5 fruit fly cellular contexts compared by ENCODE assay signal in the genomic region with DNA sequence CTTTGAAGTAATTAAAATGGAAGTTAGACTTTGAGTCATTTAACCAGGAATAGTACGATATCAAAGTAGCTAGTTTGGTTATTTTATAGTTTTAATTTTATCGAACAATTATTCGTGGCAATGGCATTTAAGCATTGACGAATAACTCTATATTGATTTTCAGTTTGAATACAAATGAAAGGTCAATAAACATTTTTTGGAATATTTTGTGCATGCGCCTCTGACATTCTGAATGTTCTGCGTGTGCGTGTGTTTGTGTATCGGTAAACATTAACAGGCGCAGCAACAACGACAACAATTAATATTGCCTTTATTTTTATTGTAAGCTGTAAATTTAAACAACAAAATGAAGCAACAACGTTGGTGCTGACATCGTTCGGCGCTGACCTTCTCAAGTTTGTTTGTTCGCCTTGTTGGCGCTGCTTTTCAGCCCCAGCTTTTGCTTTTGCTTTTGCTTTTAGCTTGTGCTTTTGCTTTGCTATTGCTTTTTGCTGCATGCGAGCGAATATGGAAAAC.
A peak's percentile ranks its signal among the peaks of the same experiment; 100 is the strongest.
TF ChIP-seq lines count a peak whose summit lies in the region.

No protein-coding gene starts in this region.

- no peak for TF ChIP-seq CTCF in whole organism, embryonic (GFP tag; optimal IDR thresholded peaks at IDR 0.05; lab: Kevin White, UChicago)

TF ChIP-seq in whole organism, adult, 20 proteins besides CTCF, POLR2A, EP300 and RAD21:
- peak; percentile 8 for TF ChIP-seq Crg-1 (GFP tag; optimal IDR thresholded peaks at IDR 0.05; lab: Kevin White, UChicago)
- no peak for TF ChIP-seq CG11617 (GFP tag; optimal IDR thresholded peaks at IDR 0.05; lab: Kevin White, UChicago)
- TF ChIP-seq pad (GFP tag; optimal IDR thresholded peaks at IDR 0.05; lab: Kevin White, UChicago): no peak
- no peak for TF ChIP-seq Mnt (GFP tag; optimal IDR thresholded peaks at IDR 0.05; lab: Kevin White, UChicago)
- no peak for TF ChIP-seq CG1620 (GFP tag; optimal IDR thresholded peaks at IDR 0.05; lab: Kevin White, UChicago)

TF ChIP-seq in whole organism, embryonic, 481 proteins besides CTCF, POLR2A, EP300 and RAD21 (continues in another document):
- TF ChIP-seq Neu2 (GFP tag; optimal IDR thresholded peaks at IDR 0.05; lab: Kevin White, UChicago; ENCODE audit: borderline replicate concordance) (no peak), tna (GFP tag; IDR thresholded peaks at IDR 0.05; lab: Robert Waterston, UW; ENCODE audit: partially characterized antibody) (no peak), tap (tag; optimal IDR thresholded peaks at IDR 0.05; lab: Kevin White, UChicago) (peak; percentile 21), br (optimal IDR thresholded peaks at IDR 0.05; lab: Kevin White, UChicago) (no peak), tgo (GFP tag; IDR thresholded peaks at IDR 0.05; lab: Robert Waterston, UW) (no peak), CG12942 (GFP tag; optimal IDR thresholded peaks at IDR 0.05; lab: Kevin White, UChicago) (no peak), Poxn (GFP tag; IDR thresholded peaks at IDR 0.05; lab: Robert Waterston, UW) (no peak), btn (GFP tag; optimal IDR thresholded peaks at IDR 0.05; lab: Kevin White, UChicago) (no peak), Ssrp (tag; optimal IDR thresholded peaks at IDR 0.05; lab: Kevin White, UChicago) (no peak), CG2889 (GFP tag; IDR thresholded peaks at IDR 0.05; lab: Robert Waterston, UW) (no peak), Adf1 (GFP tag; IDR thresholded peaks at IDR 0.05; lab: Robert Waterston, UW) (peak; percentile 13), CG17802 (tag; optimal IDR thresholded peaks at IDR 0.05; lab: Kevin White, UChicago) (no peak), gcm (GFP tag; optimal IDR thresholded peaks at IDR 0.05; lab: Kevin White, UChicago) (peak; percentile 10), CG13624 (GFP tag; optimal IDR thresholded peaks at IDR 0.05; lab: Kevin White, UChicago) (no peak), CG11398 (GFP tag; optimal IDR thresholded peaks at IDR 0.05; lab: Kevin White, UChicago) (peak; percentile 48), dysf (GFP tag; IDR thresholded peaks at IDR 0.05; lab: Robert Waterston, UW) (no peak; the same call in 2 of the 3 replicates), CG12659 (GFP tag; optimal IDR thresholded peaks at IDR 0.05; lab: Kevin White, UChicago) (peak; percentile 49), CG7786 (GFP tag; optimal IDR thresholded peaks at IDR 0.05; lab: Kevin White, UChicago) (no peak), gce (GFP tag; IDR thresholded peaks at IDR 0.05; lab: Robert Waterston, UW) (no peak), fd96Cb (tag; optimal IDR thresholded peaks at IDR 0.05; lab: Kevin White, UChicago) (no peak)

TF ChIP-seq in whole organism, prepupa, 60 proteins besides CTCF, POLR2A, EP300 and RAD21 (continues in another document):
- TF ChIP-seq CG34406 (GFP tag; optimal IDR thresholded peaks at IDR 0.05; lab: Kevin White, UChicago) (peak; percentile 88), eg (GFP tag; IDR thresholded peaks at IDR 0.05; lab: Robert Waterston, UW) (no peak), lz (GFP tag; optimal IDR thresholded peaks at IDR 0.05; lab: Kevin White, UChicago) (peak; percentile 71), Eip93F (GFP tag; optimal IDR thresholded peaks at IDR 0.05; lab: Kevin White, UChicago) (no peak), CG8319 (GFP tag; optimal IDR thresholded peaks at IDR 0.05; lab: Kevin White, UChicago) (peak; percentile 60), Met (GFP tag; optimal IDR thresholded peaks at IDR 0.05; lab: Kevin White, UChicago) (peak; percentile 62), dsx (GFP tag; optimal IDR thresholded peaks at IDR 0.05; lab: Kevin White, UChicago; ENCODE audit: poor library complexity, severe bottlenecking) (peak; percentile 68), CG3032 (tag; optimal IDR thresholded peaks at IDR 0.05; lab: Kevin White, UChicago) (peak; percentile 73), OdsH (GFP tag; optimal IDR thresholded peaks at IDR 0.05; lab: Kevin White, UChicago) (peak; percentile 77), Hr38 (GFP tag; optimal IDR thresholded peaks at IDR 0.05; lab: Kevin White, UChicago) (no peak), Ets21C (GFP tag; optimal IDR thresholded peaks at IDR 0.05; lab: Kevin White, UChicago) (peak; percentile 70), Sox15 (GFP tag; optimal IDR thresholded peaks at IDR 0.05; lab: Kevin White, UChicago) (peak; percentile 77), dac (GFP tag; optimal IDR thresholded peaks at IDR 0.05; lab: Kevin White, UChicago) (no peak), CG9139 (GFP tag; optimal IDR thresholded peaks at IDR 0.05; lab: Kevin White, UChicago) (peak; percentile 53), spab (GFP tag; optimal IDR thresholded peaks at IDR 0.05; lab: Kevin White, UChicago) (peak; percentile 81), CG6276 (GFP tag; optimal IDR thresholded peaks at IDR 0.05; lab: Kevin White, UChicago) (no peak), CG10631 (GFP tag; optimal IDR thresholded peaks at IDR 0.05; lab: Kevin White, UChicago) (peak; percentile 73), CG4318 (GFP tag; optimal IDR thresholded peaks at IDR 0.05; lab: Kevin White, UChicago) (no peak), Hr39 (GFP tag; optimal IDR thresholded peaks at IDR 0.05; lab: Kevin White, UChicago) (peak; percentile 82), fkh (GFP tag; optimal IDR thresholded peaks at IDR 0.05; lab: Kevin White, UChicago) (peak; percentile 87), CG8632 (GFP tag; optimal IDR thresholded peaks at IDR 0.05; lab: Kevin White, UChicago) (peak; percentile 86)

TF ChIP-seq in whole organism, pupa, 21 proteins besides CTCF, POLR2A, EP300 and RAD21:
- TF ChIP-seq CG15710 (tag; optimal IDR thresholded peaks at IDR 0.05; lab: Kevin White, UChicago) (peak; percentile 86), CG10348 (GFP tag; IDR thresholded peaks at IDR 0.05; lab: Robert Waterston, UW) (no peak), Ets98B (GFP tag; IDR thresholded peaks at IDR 0.05; lab: Robert Waterston, UW) (no peak), D1 (tag; optimal IDR thresholded peaks at IDR 0.05; lab: Kevin White, UChicago) (no peak), CG34367 (tag; optimal IDR thresholded peaks at IDR 0.05; lab: Kevin White, UChicago) (peak; percentile 67), CG8301 (tag; optimal IDR thresholded peaks at IDR 0.05; lab: Kevin White, UChicago) (no peak), fd96Ca (GFP tag; IDR thresholded peaks at IDR 0.05; lab: Robert Waterston, UW) (no peak), CG14655 (GFP tag; optimal IDR thresholded peaks at IDR 0.05; lab: Kevin White, UChicago) (no peak), CG4496 (GFP tag; IDR thresholded peaks at IDR 0.05; lab: Robert Waterston, UW) (no peak), CG9948 (tag; optimal IDR thresholded peaks at IDR 0.05; lab: Kevin White, UChicago) (peak; percentile 69), CG12605 (GFP tag; IDR thresholded peaks at IDR 0.05; lab: Robert Waterston, UW) (no peak), EcR (GFP tag; optimal IDR thresholded peaks at IDR 0.05; lab: Kevin White, UChicago) (peak; percentile 78), CG17806 (tag; optimal IDR thresholded peaks at IDR 0.05; lab: Kevin White, UChicago) (peak; percentile 74), gl (tag; optimal IDR thresholded peaks at IDR 0.05; lab: Kevin White, UChicago) (peak; percentile 32), CG32121 (GFP tag; IDR thresholded peaks at IDR 0.05; lab: Robert Waterston, UW) (no peak), Pif1B (GFP tag; optimal IDR thresholded peaks at IDR 0.05; lab: Kevin White, UChicago) (peak; percentile 63), Pif1A (GFP tag; optimal IDR thresholded peaks at IDR 0.05; lab: Kevin White, UChicago) (peak; percentile 82), CG8159 (tag; optimal IDR thresholded peaks at IDR 0.05; lab: Kevin White, UChicago) (peak; percentile 86), Snoo (tag; optimal IDR thresholded peaks at IDR 0.05; lab: Kevin White, UChicago) (peak; percentile 76), CG13204 (GFP tag; optimal IDR thresholded peaks at IDR 0.05; lab: Kevin White, UChicago) (peak; percentile 68)

TF ChIP-seq in whole organism, wandering third instar larva, 38 proteins besides CTCF, POLR2A, EP300 and RAD21 (continues in another document):
- TF ChIP-seq Hnf4 (GFP tag; optimal IDR thresholded peaks at IDR 0.05; lab: Kevin White, UChicago) (peak; percentile 26), sage (GFP tag; optimal IDR thresholded peaks at IDR 0.05; lab: Kevin White, UChicago) (no peak), Vsx2 (GFP tag; optimal IDR thresholded peaks at IDR 0.05; lab: Kevin White, UChicago; ENCODE audit: partially characterized antibody) (no peak), HLH106 (tag; optimal IDR thresholded peaks at IDR 0.05; lab: Kevin White, UChicago) (peak; percentile 55), Hr83 (GFP tag; optimal IDR thresholded peaks at IDR 0.05; lab: Kevin White, UChicago; ENCODE audit: poor library complexity, severe bottlenecking) (no peak), pan (optimal IDR thresholded peaks at IDR 0.05; lab: Kevin White, UChicago) (no peak), GATAd (GFP tag; optimal IDR thresholded peaks at IDR 0.05; lab: Kevin White, UChicago) (no peak), CG9705 (GFP tag; optimal IDR thresholded peaks at IDR 0.05; lab: Kevin White, UChicago) (no peak), fru (GFP tag; optimal IDR thresholded peaks at IDR 0.05; lab: Kevin White, UChicago) (peak; percentile 53), dmrt93B (GFP tag; optimal IDR thresholded peaks at IDR 0.05; lab: Kevin White, UChicago) (peak; percentile 48), usp (GFP tag; optimal IDR thresholded peaks at IDR 0.05; lab: Kevin White, UChicago) (no peak), Abd-B (GFP tag; optimal IDR thresholded peaks at IDR 0.05; lab: Kevin White, UChicago) (no peak), psq (GFP tag; optimal IDR thresholded peaks at IDR 0.05; lab: Kevin White, UChicago) (peak; percentile 61), brk (GFP tag; optimal IDR thresholded peaks at IDR 0.05; lab: Kevin White, UChicago) (peak; percentile 49), CG32264 (GFP tag; optimal IDR thresholded peaks at IDR 0.05; lab: Kevin White, UChicago) (no peak), foxo (GFP tag; optimal IDR thresholded peaks at IDR 0.05; lab: Kevin White, UChicago) (peak in 1 of 2 experiments; percentile 53), tai (GFP tag; optimal IDR thresholded peaks at IDR 0.05; lab: Kevin White, UChicago) (peak; percentile 71), dl (GFP tag; optimal IDR thresholded peaks at IDR 0.05; lab: Kevin White, UChicago; ENCODE audit: insufficient read depth in 1 of 2, partially characterized antibody in 2 of 2) (no peak), jim (GFP tag; optimal IDR thresholded peaks at IDR 0.05; lab: Kevin White, UChicago) (no peak), Dfd (GFP tag; optimal IDR thresholded peaks at IDR 0.05; lab: Kevin White, UChicago) (no peak), woc (GFP tag; optimal IDR thresholded peaks at IDR 0.05; lab: Kevin White, UChicago) (peak; percentile 26), dsf (GFP tag; optimal IDR thresholded peaks at IDR 0.05; lab: Kevin White, UChicago; ENCODE audit: borderline replicate concordance) (no peak), Jra (GFP tag; optimal IDR thresholded peaks at IDR 0.05; lab: Kevin White, UChicago) (peak; percentile 7), Hr78 (GFP tag; optimal IDR thresholded peaks at IDR 0.05; lab: Kevin White, UChicago) (no peak), Rel (GFP tag; optimal IDR thresholded peaks at IDR 0.05; lab: Kevin White, UChicago) (no peak), Rel (tag; optimal IDR thresholded peaks at IDR 0.05; lab: Kevin White, UChicago) (no peak), OdsH (GFP tag; optimal IDR thresholded peaks at IDR 0.05; lab: Kevin White, UChicago) (peak; percentile 67)
